Worm (Caenorhabditis elegans): ENCODE measurements around the gene angl-1.

ce11 chrV:2677648-2678047 is 24.8 kb downstream of the angl-1 start:
- TF ChIP-seq tbp1 (GFP tag; optimal IDR thresholded peaks at IDR 0.05) (no peak), nfya-2 (GFP tag; IDR thresholded peaks at IDR 0.05) (no peak), snpc-1.3 (tag; optimal IDR thresholded peaks at IDR 0.05; ENCODE audit: insufficient read depth) (no peak), unc-62 (GFP tag; optimal IDR thresholded peaks at IDR 0.05) (no peak), hmg-1.2 (GFP tag; IDR thresholded peaks at IDR 0.05) (no peak), mxl-1 (tag; optimal IDR thresholded peaks at IDR 0.05) (no peak), unc-130 (GFP tag; optimal IDR thresholded peaks at IDR 0.05) (no peak), snpc-4 (GFP tag; optimal IDR thresholded peaks at IDR 0.05) (no peak), snpc-4 (tag; optimal IDR thresholded peaks at IDR 0.05) (no peak), somi-1 (GFP tag; optimal IDR thresholded peaks at IDR 0.05) (no peak), dox-1 (GFP tag; IDR thresholded peaks at IDR 0.05) (no peak), ztf-26 (tag; optimal IDR thresholded peaks at IDR 0.05) (no peak), sea-2 (GFP tag; IDR thresholded peaks at IDR 0.05) (no peak), ceh-27 (GFP tag; optimal IDR thresholded peaks at IDR 0.05) (no peak), ekl-4 (GFP tag; IDR thresholded peaks at IDR 0.05) (no peak)

All from whole organism, young adult.